Worm (Caenorhabditis elegans) whole organism, L2 larva: ENCODE measurements around the gene gbb-2.

Experiments
- ZK546.5 ChIP-seq: sonication (generic microtip); optimal IDR thresholded peaks from 2 replicates; lab custom pipeline; 2017; ENCODE audit warnings: missing biosample characterization, missing genetic modification characterization
- ama-1 ChIP-seq: fragments of 150-350 bp; optimal IDR thresholded peaks from 2 replicates; lab custom pipeline; 2018; ENCODE audit warnings: inconsistent platforms
- mdl-1 ChIP-seq, 2 experiments: fragments of 150-350 bp in 1 of 2; sonication (generic microtip) in 1 of 2; optimal IDR thresholded peaks; 2 replicates each; lab custom pipeline; 2017; ENCODE audit warnings: missing biosample characterization in 2 of 2, missing genetic modification characterization in 2 of 2
- nhr-25 ChIP-seq: fragments of 150-350 bp; sonication (generic microtip); optimal IDR thresholded peaks from 3 replicates; lab custom pipeline; 2014; ENCODE audit warnings: missing biosample characterization, missing genetic modification characterization

DNA sequence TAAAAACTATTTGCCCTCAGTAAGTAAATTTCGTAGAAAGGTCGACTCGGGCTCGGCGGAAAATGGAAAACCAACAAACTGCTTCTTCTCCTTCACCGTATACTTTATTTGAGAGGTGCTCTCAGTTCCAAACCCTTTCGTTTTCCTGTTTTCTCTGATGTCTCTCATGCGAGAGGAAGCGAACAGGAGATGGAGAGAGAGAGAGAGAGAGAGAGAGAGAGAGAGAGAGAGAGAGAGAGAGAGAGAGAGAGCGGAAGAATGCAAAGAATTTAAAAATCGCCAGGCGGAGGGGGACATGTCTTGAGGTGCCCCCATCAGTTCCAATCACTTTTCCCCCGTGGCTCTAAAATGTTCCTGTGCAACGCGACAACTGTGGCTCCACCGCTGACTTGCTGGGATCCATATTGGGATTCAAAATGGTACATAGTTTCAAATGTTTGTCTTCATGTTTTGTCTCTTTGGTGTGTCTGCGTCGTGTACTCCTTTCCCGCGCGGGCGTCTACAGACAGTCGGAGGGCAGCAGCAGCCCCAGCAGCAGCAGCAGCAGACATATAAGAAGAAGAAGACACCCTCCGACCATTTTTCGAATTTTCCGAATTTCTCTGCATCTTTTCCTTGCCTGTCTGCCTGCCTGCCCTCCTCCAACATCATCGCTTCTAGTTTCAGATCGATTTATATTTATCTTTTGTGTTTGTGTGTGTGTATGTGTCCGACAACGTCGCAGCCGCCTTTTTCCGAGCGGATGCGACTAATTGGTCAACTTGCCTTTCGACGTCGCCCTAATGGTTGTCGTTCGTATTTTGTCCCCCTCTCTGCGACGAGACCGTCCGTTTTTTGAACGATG, 52.0 kb downstream of the gbb-2 start, which contains the start of gene R08C7.11:
- TF ChIP-seq ama-1 (lab: Kevin White, UChicago) (no peak), nhr-25 (peak; percentile 29), ZK546.5 (tag; lab: Kevin White, UChicago) (no peak), mdl-1 (tag; optimal IDR thresholded peaks at IDR 0.05; lab: Kevin White, UChicago) (no peak)
